Worm (Caenorhabditis elegans) whole organism, late embryonic: ENCODE data around the gene ugt-38.

Experiments used
- F13H6.1 ChIP-seq: sonication (generic microtip); optimal IDR thresholded peaks from 2 replicates; lab custom pipeline; 2016; ENCODE audit warnings: missing genetic modification characterization, missing compliant biosample characterization
- K02D7.2 ChIP-seq: sonication (generic microtip); optimal IDR thresholded peaks from 2 replicates; lab custom pipeline; 2017; ENCODE audit warnings: mild to moderate bottlenecking, missing genetic modification characterization, missing compliant biosample characterization
- Y22D7AL.16 ChIP-seq: sonication (generic microtip); optimal IDR thresholded peaks from 2 replicates; lab custom pipeline; 2016; ENCODE audit warnings: missing genetic modification characterization, missing compliant biosample characterization
- ama-1 ChIP-seq: fragments of 150-350 bp; optimal IDR thresholded peaks from 2 replicates; lab custom pipeline; 2014
- ceh-14 ChIP-seq: sonication (generic microtip); optimal IDR thresholded peaks from 2 replicates; lab custom pipeline; 2016; ENCODE audit warnings: missing genotype, missing genetic modification characterization, missing compliant biosample characterization
- ceh-19 ChIP-seq: fragments of 200-800 bp; sonication (Bioruptor generic); optimal IDR thresholded peaks from 2 replicates; lab custom pipeline; 2018; ENCODE audit warnings: mild to moderate bottlenecking, missing genetic modification characterization, missing compliant biosample characterization
- ceh-2 ChIP-seq: sonication (generic microtip); optimal IDR thresholded peaks from 2 replicates; lab custom pipeline; 2016; ENCODE audit warnings: missing genotype, missing genetic modification characterization, missing compliant biosample characterization
- ceh-22 ChIP-seq: sonication (generic microtip); optimal IDR thresholded peaks from 2 replicates; lab custom pipeline; 2017; ENCODE audit warnings: missing biosample characterization, missing genetic modification characterization
- ceh-31 ChIP-seq: sonication (generic microtip); optimal IDR thresholded peaks from 2 replicates; lab custom pipeline; 2016; ENCODE audit warnings: missing genetic modification characterization, missing compliant biosample characterization
- ceh-34 ChIP-seq: sonication (generic microtip); optimal IDR thresholded peaks from 2 replicates; lab custom pipeline; 2016; ENCODE audit warnings: mild to moderate bottlenecking, missing genetic modification characterization, missing compliant biosample characterization
- ceh-45 ChIP-seq: fragments of 200-800 bp; sonication (Bioruptor generic); IDR thresholded peaks from 2 replicates; pipeline ENCODE4 v1.3.6; 2022; ENCODE audit warnings: missing genetic modification reagents, missing genetic modification characterization, missing compliant biosample characterization
- ceh-48 ChIP-seq: sonication (generic microtip); optimal IDR thresholded peaks from 2 replicates; lab custom pipeline; 2016; ENCODE audit warnings: missing genetic modification characterization, inconsistent platforms, missing compliant biosample characterization
- ceh-9 ChIP-seq: sonication (generic microtip); optimal IDR thresholded peaks from 2 replicates; lab custom pipeline; 2016; ENCODE audit warnings: mild to moderate bottlenecking, missing genetic modification characterization, inconsistent platforms, missing compliant biosample characterization
- elt-2 ChIP-seq: sonication (generic microtip); optimal IDR thresholded peaks from 2 replicates; lab custom pipeline; 2016; ENCODE audit warnings: missing genetic modification reagents, missing genetic modification characterization, missing compliant biosample characterization
- elt-4 ChIP-seq: sonication (generic microtip); optimal IDR thresholded peaks from 2 replicates; lab custom pipeline; 2016; ENCODE audit warnings: missing genetic modification characterization, missing compliant biosample characterization
- eyg-1 ChIP-seq: sonication (generic microtip); optimal IDR thresholded peaks from 2 replicates; lab custom pipeline; 2016; ENCODE audit warnings: missing genotype, missing genetic modification characterization, missing compliant biosample characterization
- fax-1 ChIP-seq: sonication (generic microtip); optimal IDR thresholded peaks from 2 replicates; lab custom pipeline; 2016; ENCODE audit warnings: missing genotype, missing genetic modification characterization, missing compliant biosample characterization
- hlh-15 ChIP-seq: sonication (generic microtip); optimal IDR thresholded peaks from 2 replicates; lab custom pipeline; 2016; ENCODE audit warnings: missing genetic modification characterization, missing compliant biosample characterization
- hlh-30 ChIP-seq: sonication (generic microtip); optimal IDR thresholded peaks from 2 replicates; lab custom pipeline; 2017; ENCODE audit warnings: antibody characterized with exemption, missing genetic modification characterization, missing compliant biosample characterization; ENCODE audit not compliant: insufficient read depth
- lim-6 ChIP-seq: sonication (generic microtip); optimal IDR thresholded peaks from 2 replicates; lab custom pipeline; 2016; ENCODE audit warnings: missing genetic modification characterization, missing compliant biosample characterization
- lin-11 ChIP-seq: fragments of 200-800 bp; sonication (Bioruptor generic); optimal IDR thresholded peaks from 2 replicates; lab custom pipeline; 2018; ENCODE audit warnings: mild to moderate bottlenecking, missing genetic modification characterization, missing compliant biosample characterization
- madf-2 ChIP-seq: sonication (generic microtip); optimal IDR thresholded peaks from 2 replicates; lab custom pipeline; 2017; ENCODE audit warnings: missing genetic modification characterization, missing compliant biosample characterization
- mec-3 ChIP-seq: sonication (generic microtip); optimal IDR thresholded peaks from 2 replicates; lab custom pipeline; 2016; ENCODE audit warnings: borderline replicate concordance, missing genetic modification characterization, missing compliant biosample characterization
- nfya-1 ChIP-seq: sonication (generic microtip); optimal IDR thresholded peaks from 2 replicates; lab custom pipeline; 2017; ENCODE audit warnings: missing genetic modification characterization, mild to moderate bottlenecking, missing compliant biosample characterization, antibody characterized with exemption, moderate library complexity
- npax-4 ChIP-seq: sonication (generic microtip); optimal IDR thresholded peaks from 2 replicates; lab custom pipeline; 2016; ENCODE audit warnings: missing genetic modification characterization, missing compliant biosample characterization
- pat-9 ChIP-seq: fragments of 200-800 bp; sonication (Bioruptor generic); optimal IDR thresholded peaks from 2 replicates; lab custom pipeline; 2018; ENCODE audit warnings: mild to moderate bottlenecking, missing genetic modification characterization, moderate library complexity, missing compliant biosample characterization
- pha-4 ChIP-seq: fragments of 150-350 bp; optimal IDR thresholded peaks from 2 replicates; lab custom pipeline; 2018; ENCODE audit warnings: missing biosample characterization, missing genetic modification reagents, missing genetic modification characterization
- pqm-1 ChIP-seq: sonication (generic microtip); optimal IDR thresholded peaks from 2 replicates; lab custom pipeline; 2016; ENCODE audit warnings: missing genetic modification characterization, missing compliant biosample characterization
- pros-1 ChIP-seq: fragments of 150-350 bp; optimal IDR thresholded peaks from 2 replicates; lab custom pipeline; 2014; ENCODE audit warnings: missing biosample characterization, missing genetic modification reagents, missing genetic modification characterization
- rnt-1 ChIP-seq: sonication (generic microtip); optimal IDR thresholded peaks from 2 replicates; lab custom pipeline; 2016; ENCODE audit warnings: missing genetic modification characterization, missing compliant biosample characterization
- sdc-2 ChIP-seq: sonication (generic microtip); optimal IDR thresholded peaks from 2 replicates; lab custom pipeline; 2016; ENCODE audit warnings: missing genotype, missing genetic modification characterization, missing compliant biosample characterization
- ttx-3 ChIP-seq: sonication (generic microtip); optimal IDR thresholded peaks from 2 replicates; lab custom pipeline; 2016; ENCODE audit warnings: missing genetic modification reagents, missing genetic modification characterization, missing compliant biosample characterization
- unc-3 ChIP-seq, 2 experiments: fragments of 200-800 bp in 1 of 2; sonication (Bioruptor generic) in 1 of 2; sonication (generic microtip) in 1 of 2; conservative IDR thresholded peaks in 1 of 2; optimal IDR thresholded peaks in 1 of 2; 2 replicates each; pipeline versions ENCODE4 v1.3.6 to Lab custom; 2016 to 2022; ENCODE audit warnings: missing compliant biosample characterization in 2 of 2, missing genetic modification characterization in 2 of 2, missing genetic modification reagents in 1 of 2

Gene ugt-38

ce11 chrV:7150570-7150969 lies 3.3 kb upstream of the ugt-38 start, which contains the start of gene F10D2.8:
TSS of gene F10D2.8 (minus strand) at chrV:7150714.
- TF ChIP-seq elt-2 (tag; lab: Kevin White, UChicago) (peak; percentile 90), Y22D7AL.16 (tag; lab: Kevin White, UChicago) (no peak), fax-1 (no peak), madf-2 (tag; lab: Kevin White, UChicago) (no peak)
- TF ChIP-seq, all 69 proteins: peak for 1

- TF ChIP-seq pha-4 (tag; lab: Kevin White, UChicago) = no peak
- no peak for TF ChIP-seq pqm-1 (tag; lab: Kevin White, UChicago)
- TF ChIP-seq ceh-14 (tag; lab: Kevin White, UChicago) = no peak
- no peak for TF ChIP-seq hlh-15
- TF ChIP-seq K02D7.2 (tag; lab: Kevin White, UChicago) = no peak
- no peak for TF ChIP-seq ttx-3 (tag; lab: Kevin White, UChicago)
- TF ChIP-seq Y22D7AL.16 (tag; lab: Kevin White, UChicago) = no peak
- no peak for TF ChIP-seq F13H6.1
- TF ChIP-seq unc-3 (GFP tag; conservative IDR thresholded peaks at IDR 0.05; lab: Robert Waterston, UW) = no peak
- no peak for TF ChIP-seq unc-3 (tag; optimal IDR thresholded peaks at IDR 0.05; lab: Kevin White, UChicago)
- TF ChIP-seq eyg-1 (tag; lab: Kevin White, UChicago) = no peak
- TF ChIP-seq pat-9 (tag; lab: Kevin White, UChicago) = no peak
- TF ChIP-seq sdc-2 (tag; lab: Kevin White, UChicago) = no peak
- TF ChIP-seq, all 69 proteins: peak for 0
These were observed 1.9 kb downstream of the ugt-38 start, which contains the start of gene ugt-37 for ce11 chrV:7145250-7145850. TSS of gene ugt-37 (minus strand) at chrV:7145318.

ce11 chrV:7142661-7143060 lies 4.6 kb downstream of the ugt-38 start:
- no peak for TF ChIP-seq ceh-22 (tag; lab: Kevin White, UChicago)
- TF ChIP-seq elt-2 (tag; lab: Kevin White, UChicago) = peak; percentile 0

ce11 chrV:7141864-7142263 lies 5.4 kb downstream of the ugt-38 start, which contains the start of gene ugt-40:
TSS of gene ugt-40 (minus strand) at chrV:7141964.
- no peak for TF ChIP-seq pha-4 (tag; lab: Kevin White, UChicago)
- TF ChIP-seq ceh-9 = no peak
- no peak for TF ChIP-seq ama-1 (lab: Kevin White, UChicago)
- no peak for TF ChIP-seq ceh-14 (tag; lab: Kevin White, UChicago)
- no peak for TF ChIP-seq ceh-19 (GFP tag; lab: Kevin White, UChicago)
- no peak for TF ChIP-seq ceh-45 (GFP tag; lab: Robert Waterston, UW)
- no peak for TF ChIP-seq lim-6
- TF ChIP-seq pqm-1 (tag; lab: Kevin White, UChicago) = no peak
- TF ChIP-seq npax-4 (tag; lab: Kevin White, UChicago) = no peak
- no peak for TF ChIP-seq ceh-34
- no peak for TF ChIP-seq ceh-31
- TF ChIP-seq fax-1 = no peak
- no peak for TF ChIP-seq unc-3 (GFP tag; conservative IDR thresholded peaks at IDR 0.05; lab: Robert Waterston, UW)
- TF ChIP-seq unc-3 (tag; optimal IDR thresholded peaks at IDR 0.05; lab: Kevin White, UChicago) = no peak
- TF ChIP-seq rnt-1 (tag; lab: Kevin White, UChicago) = no peak
- TF ChIP-seq nfya-1 = no peak
- no peak for TF ChIP-seq ceh-48 (tag; lab: Kevin White, UChicago)
- no peak for TF ChIP-seq hlh-30 (tag; lab: Kevin White, UChicago)
- TF ChIP-seq pros-1 (tag; lab: Kevin White, UChicago) = no peak
- TF ChIP-seq mec-3 (tag; lab: Kevin White, UChicago) = no peak

- TF ChIP-seq elt-4 (tag; lab: Kevin White, UChicago) (no peak), ceh-45 (GFP tag; lab: Robert Waterston, UW) (no peak), ceh-2 (no peak), lin-11 (tag; lab: Kevin White, UChicago) (no peak)
These were observed 6.9 kb downstream of the ugt-38 start for ce11 chrV:7140368-7140767.
